Worm (Caenorhabditis elegans): ENCODE measurements around the gene htp-2.

Gene htp-2

DNA sequence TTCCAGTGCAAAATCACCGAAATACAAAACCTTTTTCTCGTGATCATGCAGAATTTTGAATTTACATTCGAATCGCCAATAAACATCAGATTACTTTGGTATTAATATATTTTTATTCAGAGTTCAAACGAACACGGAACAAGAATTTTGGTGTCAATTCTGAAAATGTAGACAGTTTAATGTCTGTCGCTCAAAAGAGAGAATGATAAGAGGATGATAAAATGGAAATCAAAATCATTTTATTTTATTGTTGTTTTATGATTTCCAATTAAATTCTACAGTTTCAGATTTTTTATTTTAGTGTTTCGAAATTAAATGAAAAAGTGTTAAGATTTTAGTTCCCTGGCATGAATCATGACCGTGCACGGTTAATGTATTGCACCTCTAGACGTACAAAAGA is 13.1 kb downstream of the htp-2 start:
- TF ChIP-seq pqm-1 (tag; optimal IDR thresholded peaks at IDR 0.05) = peak; percentile 61
- no peak for TF ChIP-seq lin-39 (tag; optimal IDR thresholded peaks at IDR 0.05)
- TF ChIP-seq nhr-76 (tag; optimal IDR thresholded peaks at IDR 0.05) = no peak
- no peak for TF ChIP-seq nhr-43 (tag; optimal IDR thresholded peaks at IDR 0.05; ENCODE audit: poor library complexity, severe bottlenecking)
- TF ChIP-seq elt-2 (tag; optimal IDR thresholded peaks at IDR 0.05) = peak; percentile 73
- TF ChIP-seq snpc-4 (tag; optimal IDR thresholded peaks at IDR 0.05) = peak; percentile 21
- no peak for TF ChIP-seq ceh-16 (tag; optimal IDR thresholded peaks at IDR 0.05)
- no peak for TF ChIP-seq nhr-25 (tag; optimal IDR thresholded peaks at IDR 0.05)

ce11 chrIV:6433424-6433823 is 14.1 kb downstream of the htp-2 start:
- peak; percentile 85 for TF ChIP-seq pqm-1 (tag; optimal IDR thresholded peaks at IDR 0.05)
- no peak for TF ChIP-seq daf-12 (tag; optimal IDR thresholded peaks at IDR 0.05)
- peak; percentile 36 for TF ChIP-seq pha-4 (tag; optimal IDR thresholded peaks at IDR 0.05)
- TF ChIP-seq egl-5 (tag; optimal IDR thresholded peaks at IDR 0.05) = no peak
- TF ChIP-seq jun-1 (tag; optimal IDR thresholded peaks at IDR 0.05) = no peak
- TF ChIP-seq egl-27 (tag; optimal IDR thresholded peaks at IDR 0.05) = no peak
- TF ChIP-seq sea-2 (GFP tag; optimal IDR thresholded peaks at IDR 0.05) = no peak
- no peak for TF ChIP-seq skn-1 (tag; optimal IDR thresholded peaks at IDR 0.05)
- no peak for TF ChIP-seq fkh-2 (tag; optimal IDR thresholded peaks at IDR 0.05)
- no peak for TF ChIP-seq elt-1 (tag; optimal IDR thresholded peaks at IDR 0.05)
- no peak for TF ChIP-seq eor-1 (tag; optimal IDR thresholded peaks at IDR 0.05)
- TF ChIP-seq zag-1 (tag; optimal IDR thresholded peaks at IDR 0.05) = no peak
- TF ChIP-seq elt-2 (tag; optimal IDR thresholded peaks at IDR 0.05) = peak; percentile 79

- TF ChIP-seq pha-4 (tag; optimal IDR thresholded peaks at IDR 0.05) = peak; percentile 57
- TF ChIP-seq aly-2 (tag; optimal IDR thresholded peaks at IDR 0.05) = no peak
- no peak for TF ChIP-seq ceh-82 (tag; optimal IDR thresholded peaks at IDR 0.05)
- TF ChIP-seq mdl-1 (tag; optimal IDR thresholded peaks at IDR 0.05) = no peak
These were observed 18.7 kb downstream of the htp-2 start, which contains the start of gene dlc-5 for ce11 chrIV:6438051-6438450. TSS of gene dlc-5 (plus strand) at chrIV:6438204.

DNA sequence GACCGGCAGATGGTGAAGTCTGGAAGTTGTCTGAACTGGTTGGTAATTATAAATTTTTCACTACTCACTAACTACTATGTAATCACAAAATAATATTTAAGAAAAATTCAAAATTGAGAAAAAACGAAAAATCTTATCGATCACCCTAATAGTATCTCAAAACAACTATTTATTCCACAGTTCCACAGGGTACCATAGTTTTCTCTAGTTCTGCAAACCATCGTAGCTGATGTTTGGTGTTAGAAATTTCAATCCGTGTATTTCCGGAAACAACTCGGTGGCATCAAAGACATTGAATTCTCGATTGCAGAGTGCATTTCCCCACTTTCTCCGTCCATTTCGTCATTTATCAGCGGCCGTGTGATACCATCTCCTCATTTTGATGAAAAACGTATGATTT is 22.3 kb downstream of the htp-2 start, which contains the start of gene Y73B6BL.31:
Y73B6BL.31 (plus strand) TSS at position 301 of the 400 bp plus-strand sequence.
- no peak for TF ChIP-seq ztf-4 (tag; optimal IDR thresholded peaks at IDR 0.05)
- TF ChIP-seq skn-1 (tag; optimal IDR thresholded peaks at IDR 0.05) = no peak
- no peak for TF ChIP-seq ztf-11 (tag; optimal IDR thresholded peaks at IDR 0.05)

DNA sequence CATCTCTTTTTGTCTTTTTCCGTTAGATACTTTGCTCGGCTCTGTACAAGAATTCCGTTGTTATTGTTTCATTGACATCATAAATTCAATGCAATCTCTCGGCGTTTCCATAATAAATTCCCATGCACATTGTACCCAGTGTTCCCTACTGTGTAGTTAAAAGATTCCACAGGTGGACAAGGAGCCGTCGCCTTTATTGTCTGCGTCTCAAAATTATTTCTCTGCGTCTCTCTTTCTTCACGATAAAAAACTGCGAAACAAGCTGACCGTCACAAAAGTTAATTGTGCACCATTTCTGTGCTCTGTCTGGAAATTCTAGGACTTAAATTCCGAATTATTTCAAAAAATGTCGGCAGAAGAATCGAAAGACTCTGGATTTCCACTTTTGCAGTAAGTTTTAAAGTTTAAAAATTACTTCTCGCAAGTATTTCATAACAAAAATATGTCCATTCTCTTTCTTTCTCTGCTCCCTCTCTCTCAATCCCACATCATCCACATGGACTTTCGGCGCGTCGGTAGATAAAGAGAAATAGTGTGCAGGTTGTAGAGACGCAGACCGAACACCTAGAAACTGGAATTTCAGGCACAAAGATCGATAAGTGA is 22.8 kb downstream of the htp-2 start:
- TF ChIP-seq nhr-43 (tag; optimal IDR thresholded peaks at IDR 0.05; ENCODE audit: poor library complexity, severe bottlenecking) (peak; percentile 46), ama-1 (optimal IDR thresholded peaks at IDR 0.05) (no peak), lin-15B (tag; optimal IDR thresholded peaks at IDR 0.05) (peak; percentile 15), nhr-25 (tag; optimal IDR thresholded peaks at IDR 0.05) (peak; percentile 18), eor-1 (tag; optimal IDR thresholded peaks at IDR 0.05) (no peak), R02D3.7 (tag; optimal IDR thresholded peaks at IDR 0.05) (no peak), nfya-1 (tag; optimal IDR thresholded peaks at IDR 0.05; ENCODE audit: insufficient read depth) (peak; percentile 7), elt-2 (tag; optimal IDR thresholded peaks at IDR 0.05) (peak; percentile 77), egl-27 (tag; optimal IDR thresholded peaks at IDR 0.05) (no peak), nhr-23 (tag; optimal IDR thresholded peaks at IDR 0.05) (no peak), ceh-16 (tag; optimal IDR thresholded peaks at IDR 0.05) (no peak), mdl-1 (tag; optimal IDR thresholded peaks at IDR 0.05) (peak; percentile 1), ceh-28 (tag; optimal IDR thresholded peaks at IDR 0.05) (peak; percentile 31), snpc-4 (tag; optimal IDR thresholded peaks at IDR 0.05) (no peak), hmg-11 (tag; optimal IDR thresholded peaks at IDR 0.05) (peak; percentile 36), pqm-1 (tag; optimal IDR thresholded peaks at IDR 0.05) (peak; percentile 52), skn-1 (tag; optimal IDR thresholded peaks at IDR 0.05) (no peak), pha-4 (tag; optimal IDR thresholded peaks at IDR 0.05) (peak; percentile 32), ztf-11 (tag; optimal IDR thresholded peaks at IDR 0.05) (no peak), lsy-12 (tag; optimal IDR thresholded peaks at IDR 0.05) (no peak)

DNA sequence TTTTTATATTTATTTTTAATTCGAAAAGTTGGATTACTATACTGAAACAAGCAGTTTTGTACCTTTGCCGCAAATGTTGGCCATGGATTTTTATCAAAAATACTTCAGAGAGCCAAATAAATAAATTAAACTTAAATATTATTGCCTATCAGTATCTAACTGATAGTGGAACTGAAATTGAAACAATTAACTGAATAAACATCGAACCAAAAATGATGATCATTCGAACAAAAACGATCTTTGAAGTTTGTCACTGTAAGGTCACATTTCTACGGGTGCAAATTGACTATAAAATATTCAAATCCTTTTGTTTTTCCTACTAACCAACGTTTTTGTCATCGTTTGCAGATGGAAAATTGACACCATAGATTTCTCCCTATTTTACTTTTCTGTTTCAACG is 23.7 kb downstream of the htp-2 start:
- TF ChIP-seq pqm-1 (tag; optimal IDR thresholded peaks at IDR 0.05) = peak; percentile 69
- TF ChIP-seq elt-2 (tag; optimal IDR thresholded peaks at IDR 0.05) = peak; percentile 33
- no peak for TF ChIP-seq unc-39 (tag; optimal IDR thresholded peaks at IDR 0.05)
